Worm (Caenorhabditis elegans) whole organism, L1 larva: ENCODE measurements around the gene ceh-76.

ENCODE experiments used
- C16A3.4 ChIP-seq: fragments of 150-350 bp; optimal IDR thresholded peaks from 2 replicates; lab custom pipeline; 2014; ENCODE audit warnings: missing biosample characterization, missing genetic modification characterization
- egl-27 ChIP-seq, 2 experiments: fragments of 150-350 bp in 1 of 2; sonication (generic microtip); optimal IDR thresholded peaks; 3 replicates each; lab custom pipeline; 2017 to 2018; ENCODE audit warnings: missing biosample characterization in 2 of 2, missing genetic modification characterization in 2 of 2, missing genetic modification reagents in 2 of 2
- elt-3 ChIP-seq, 6 experiments: fragments of 150-350 bp in 1 of 6; sonication (generic microtip); optimal IDR thresholded peaks; 2 replicates each; lab custom pipeline; 2017 to 2018; ENCODE audit warnings: missing biosample characterization in 6 of 6, missing genetic modification characterization in 6 of 6, inconsistent platforms in 1 of 6
- irx-1 ChIP-seq: sonication (generic microtip); optimal IDR thresholded peaks from 2 replicates; lab custom pipeline; 2016; ENCODE audit warnings: missing genetic modification characterization, missing compliant biosample characterization
- jun-1 ChIP-seq: fragments of 150-350 bp; optimal IDR thresholded peaks from 2 replicates; lab custom pipeline; 2014; ENCODE audit warnings: missing biosample characterization, missing genetic modification reagents, missing genetic modification characterization
- lin-35 ChIP-seq, 2 experiments: fragments of 150-350 bp; optimal IDR thresholded peaks; 2 replicates each; lab custom pipeline; 2014; ENCODE audit warnings: missing biosample characterization in 2 of 2, missing genetic modification characterization in 2 of 2, missing genetic modification reagents in 2 of 2
- lin-39 ChIP-seq: fragments of 150-350 bp; optimal IDR thresholded peaks from 2 replicates; lab custom pipeline; 2014; ENCODE audit warnings: missing biosample characterization, missing genetic modification reagents, missing genetic modification characterization
- lir-3 ChIP-seq: sonication (generic microtip); optimal IDR thresholded peaks from 2 replicates; lab custom pipeline; 2016; ENCODE audit warnings: mild to moderate bottlenecking, missing genetic modification characterization, moderate library complexity, missing compliant biosample characterization; ENCODE audit not compliant: poor library complexity
- mep-1 ChIP-seq: fragments of 150-350 bp; optimal IDR thresholded peaks from 2 replicates; lab custom pipeline; 2014; ENCODE audit warnings: missing biosample characterization, missing genetic modification characterization
- nhr-12 ChIP-seq: sonication (generic microtip); optimal IDR thresholded peaks from 2 replicates; lab custom pipeline; 2017; ENCODE audit warnings: missing biosample characterization, missing genetic modification characterization
- nhr-71 ChIP-seq: sonication (generic microtip); optimal IDR thresholded peaks from 2 replicates; lab custom pipeline; 2016; ENCODE audit warnings: mild to moderate bottlenecking, missing genetic modification characterization, moderate library complexity, missing compliant biosample characterization
- unc-130 ChIP-seq: fragments of 150-350 bp; optimal IDR thresholded peaks from 2 replicates; lab custom pipeline; 2017; ENCODE audit warnings: missing biosample characterization, missing genetic modification characterization, inconsistent platforms
- zag-1 ChIP-seq: fragments of 150-350 bp; optimal IDR thresholded peaks from 2 replicates; lab custom pipeline; 2014; ENCODE audit warnings: missing biosample characterization, missing genetic modification characterization
- ztf-11 ChIP-seq, 2 experiments: sonication (generic microtip); optimal IDR thresholded peaks; 2 replicates each; lab custom pipeline; 2016 to 2017; ENCODE audit warnings: missing genetic modification characterization in 2 of 2, missing biosample characterization in 1 of 2, missing compliant biosample characterization in 1 of 2

DNA sequence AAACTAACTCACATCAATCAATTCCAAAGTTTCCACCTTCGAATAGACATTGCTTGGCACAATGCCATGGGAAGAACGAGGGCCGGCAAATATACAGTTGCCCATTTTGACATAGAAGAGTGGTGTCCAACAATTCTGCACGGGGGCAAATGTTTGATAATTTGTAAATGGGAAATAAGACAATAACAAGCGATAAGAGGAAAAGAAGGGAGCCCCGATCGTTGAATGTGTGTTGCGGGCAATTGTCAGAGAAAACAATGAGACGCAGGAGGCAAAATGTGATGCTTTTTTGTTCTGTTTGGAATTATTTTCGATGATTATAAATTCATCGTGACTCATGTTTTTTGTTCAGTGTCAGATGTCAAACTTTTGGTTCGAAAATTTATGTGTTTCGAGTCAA, 38.3 kb downstream of the ceh-76 start, which contains the start of gene pals-34:
- TF ChIP-seq lin-39 (tag; lab: Kevin White, UChicago) (no peak), egl-27 (tag; optimal IDR thresholded peaks at IDR 0.05; lab: Kevin White, UChicago) (no peak), ztf-11 (tag; optimal IDR thresholded peaks at IDR 0.05; lab: Kevin White, UChicago) (no peak), irx-1 (no peak), nhr-12 (tag; lab: Kevin White, UChicago) (no peak), lir-3 (tag; lab: Kevin White, UChicago) (no peak), elt-3 (tag; optimal IDR thresholded peaks at IDR 0.05; lab: Kevin White, UChicago) (no peak), nhr-71 (no peak), C16A3.4 (tag; lab: Kevin White, UChicago) (no peak), unc-130 (tag; lab: Kevin White, UChicago) (no peak), lin-35 (GFP tag; optimal IDR thresholded peaks at IDR 0.05; lab: Kevin White, UChicago) (no peak), mep-1 (tag; lab: Kevin White, UChicago) (no peak), jun-1 (tag; lab: Kevin White, UChicago) (no peak), zag-1 (tag; lab: Kevin White, UChicago) (no peak)
